Worm (Caenorhabditis elegans): ENCODE data around the gene gcy-32.

The gcy-32 gene

DNA sequence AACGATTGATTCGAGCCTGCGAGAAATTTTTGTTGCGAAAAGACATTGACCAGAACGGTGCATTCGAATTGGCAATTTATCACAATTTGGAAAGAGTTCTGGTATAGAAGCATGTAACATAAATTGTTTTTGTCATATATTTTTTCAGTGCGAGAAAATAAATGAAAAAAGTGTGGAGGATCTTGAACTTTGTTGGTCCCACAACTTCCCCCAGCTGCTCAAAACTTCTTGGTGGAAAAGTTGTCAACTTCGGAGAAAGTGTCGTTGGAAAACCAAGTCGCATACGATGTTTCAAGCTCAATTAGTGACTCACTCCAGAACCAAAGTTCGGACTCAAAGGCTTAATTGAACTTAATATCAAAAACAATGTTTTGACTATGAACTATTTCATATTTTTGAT, 16.7 kb upstream of the gcy-32 start:
- no peak for TF ChIP-seq npax-4 (tag; optimal IDR thresholded peaks at IDR 0.05)
- TF ChIP-seq Y22D7AL.16 (tag; optimal IDR thresholded peaks at IDR 0.05), result no peak
- no peak for TF ChIP-seq ceh-45 (GFP tag; IDR thresholded peaks at IDR 0.05)
- TF ChIP-seq F13H6.1 (tag; optimal IDR thresholded peaks at IDR 0.05), result no peak
- TF ChIP-seq ahr-1 (tag; optimal IDR thresholded peaks at IDR 0.05), result no peak
- no peak for TF ChIP-seq dve-1 (tag; optimal IDR thresholded peaks at IDR 0.05)
- TF ChIP-seq pax-1 (tag; optimal IDR thresholded peaks at IDR 0.05), result no peak
- no peak for TF ChIP-seq unc-3 (GFP tag; conservative IDR thresholded peaks at IDR 0.05)
- no peak for TF ChIP-seq unc-3 (tag; optimal IDR thresholded peaks at IDR 0.05)
- TF ChIP-seq ceh-6 (GFP tag; optimal IDR thresholded peaks at IDR 0.05), result no peak
- TF ChIP-seq lin-11 (tag; optimal IDR thresholded peaks at IDR 0.05), result no peak
- TF ChIP-seq fkh-6 (tag; optimal IDR thresholded peaks at IDR 0.05), result no peak
- TF ChIP-seq C38D4.7 (GFP tag; optimal IDR thresholded peaks at IDR 0.05), result no peak
- TF ChIP-seq tbx-7 (tag; optimal IDR thresholded peaks at IDR 0.05), result no peak
- TF ChIP-seq fax-1 (tag; optimal IDR thresholded peaks at IDR 0.05), result no peak
- TF ChIP-seq ceh-19 (GFP tag; optimal IDR thresholded peaks at IDR 0.05), result no peak
- no peak for TF ChIP-seq unc-55 (GFP tag; optimal IDR thresholded peaks at IDR 0.05)
- no peak for TF ChIP-seq pat-9 (tag; optimal IDR thresholded peaks at IDR 0.05)
- no peak for TF ChIP-seq pqm-1 (tag; optimal IDR thresholded peaks at IDR 0.05)

DNA sequence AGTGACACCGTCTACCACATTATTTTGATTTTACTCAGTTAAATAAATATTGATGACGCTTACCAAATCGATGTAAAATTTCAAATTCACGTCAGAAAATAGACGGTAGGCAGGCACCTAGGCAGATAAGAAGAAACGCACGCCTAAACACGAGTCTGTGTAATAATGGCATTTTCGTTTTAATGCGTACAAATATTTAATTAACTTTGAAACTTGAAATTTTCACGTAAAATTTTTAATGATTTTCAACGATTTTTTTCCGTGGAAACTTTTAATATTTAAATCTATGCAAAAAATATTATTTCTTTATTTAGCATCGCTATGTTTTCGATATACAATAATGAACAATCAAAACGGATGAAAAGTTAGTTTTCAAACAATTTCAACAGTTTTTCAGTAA, 15.9 kb upstream of the gcy-32 start, which contains the start of gene C06B3.16:
TSS of gene C06B3.16 (plus strand) at position 301 of the 400 bp plus-strand sequence.
- TF ChIP-seq fkh-10 (GFP tag; optimal IDR thresholded peaks at IDR 0.05) (no peak), sox-2 (GFP tag; IDR thresholded peaks at IDR 0.05) (no peak), ceh-45 (GFP tag; IDR thresholded peaks at IDR 0.05) (no peak), F13H6.1 (tag; optimal IDR thresholded peaks at IDR 0.05) (no peak), nfya-1 (tag; optimal IDR thresholded peaks at IDR 0.05) (no peak), odd-2 (tag; optimal IDR thresholded peaks at IDR 0.05) (no peak), C38D4.7 (GFP tag; optimal IDR thresholded peaks at IDR 0.05) (no peak)

DNA sequence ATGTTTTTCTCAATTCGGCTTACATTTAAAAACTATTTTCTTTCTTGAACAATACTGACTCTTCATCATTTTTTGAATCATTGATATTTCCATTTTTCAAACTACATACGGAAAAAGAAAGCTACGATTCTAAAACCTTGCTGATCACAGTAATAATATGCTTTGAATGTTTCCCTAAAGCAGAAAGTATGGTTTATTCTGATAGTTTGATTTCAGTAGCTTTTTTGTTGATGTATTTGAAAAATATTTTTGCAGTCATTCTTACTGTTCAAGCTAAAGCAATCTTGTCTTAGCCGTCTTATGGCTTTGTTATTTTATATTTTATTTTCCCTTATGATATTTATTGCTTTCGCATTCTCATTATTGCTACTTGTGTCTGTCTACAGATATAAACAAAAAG, 14.2 kb upstream of the gcy-32 start, which contains the start of gene srxa-13:
TSS of gene srxa-13 (plus strand) at position 301 of the 400 bp plus-strand sequence.
- TF ChIP-seq ceh-34 (tag; optimal IDR thresholded peaks at IDR 0.05) (no peak), elt-4 (tag; optimal IDR thresholded peaks at IDR 0.05) (no peak), elt-2 (tag; optimal IDR thresholded peaks at IDR 0.05) (no peak), dmd-4 (tag; optimal IDR thresholded peaks at IDR 0.05; ENCODE audit: borderline replicate concordance) (no peak), sdc-2 (tag; optimal IDR thresholded peaks at IDR 0.05) (no peak), gmeb-2 (tag; optimal IDR thresholded peaks at IDR 0.05) (no peak), ceh-9 (tag; optimal IDR thresholded peaks at IDR 0.05) (no peak), tbx-7 (tag; optimal IDR thresholded peaks at IDR 0.05) (no peak), pag-3 (tag; optimal IDR thresholded peaks at IDR 0.05; ENCODE audit: borderline replicate concordance) (no peak), F13H6.1 (tag; optimal IDR thresholded peaks at IDR 0.05) (no peak), zip-5 (tag; optimal IDR thresholded peaks at IDR 0.05) (no peak), Y22D7AL.16 (tag; optimal IDR thresholded peaks at IDR 0.05) (no peak), fax-1 (tag; optimal IDR thresholded peaks at IDR 0.05) (no peak), pha-2 (tag; optimal IDR thresholded peaks at IDR 0.05) (no peak), ceh-18 (tag; optimal IDR thresholded peaks at IDR 0.05) (no peak), odd-2 (tag; optimal IDR thresholded peaks at IDR 0.05) (no peak), pha-4 (tag; optimal IDR thresholded peaks at IDR 0.05) (no peak)

DNA sequence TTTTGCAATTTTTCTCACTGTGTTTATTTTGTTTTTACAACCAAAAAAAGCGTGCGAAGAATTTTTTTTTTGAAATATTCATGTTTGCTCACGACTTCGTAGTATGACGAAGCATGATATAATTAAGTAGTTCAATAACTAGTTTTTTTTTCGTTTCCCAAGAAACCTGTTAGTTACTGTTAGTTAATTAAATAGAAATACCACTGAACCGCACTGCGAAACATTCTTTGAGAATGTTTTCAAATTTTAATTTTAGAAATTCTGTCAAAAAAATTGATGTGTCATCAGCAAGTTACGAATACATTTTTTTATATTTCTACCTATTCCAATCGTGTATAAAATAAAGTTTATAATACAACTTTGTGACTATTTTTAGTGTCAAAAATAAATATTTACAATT, 11.1 kb upstream of the gcy-32 start, which contains the start of gene srxa-12:
TSS of gene srxa-12 (plus strand) at position 301 of the 400 bp plus-strand sequence.
- TF ChIP-seq gmeb-2 (tag; optimal IDR thresholded peaks at IDR 0.05) (no peak), unc-3 (GFP tag; conservative IDR thresholded peaks at IDR 0.05) (no peak), unc-3 (tag; optimal IDR thresholded peaks at IDR 0.05) (no peak), syd-9 (tag; optimal IDR thresholded peaks at IDR 0.05) (no peak), ttx-3 (tag; optimal IDR thresholded peaks at IDR 0.05) (no peak), madf-2 (tag; optimal IDR thresholded peaks at IDR 0.05) (no peak), odd-2 (tag; optimal IDR thresholded peaks at IDR 0.05) (no peak), hlh-30 (tag; optimal IDR thresholded peaks at IDR 0.05; ENCODE audit: insufficient read depth) (no peak), nhr-11 (tag; optimal IDR thresholded peaks at IDR 0.05) (no peak), ceh-19 (GFP tag; optimal IDR thresholded peaks at IDR 0.05) (no peak), dve-1 (tag; optimal IDR thresholded peaks at IDR 0.05) (no peak), ceh-14 (tag; optimal IDR thresholded peaks at IDR 0.05) (no peak), ceh-6 (GFP tag; optimal IDR thresholded peaks at IDR 0.05) (no peak), C08G9.2 (tag; optimal IDR thresholded peaks at IDR 0.05) (no peak), npax-4 (tag; optimal IDR thresholded peaks at IDR 0.05) (no peak), ceh-31 (tag; optimal IDR thresholded peaks at IDR 0.05) (no peak), elt-4 (tag; optimal IDR thresholded peaks at IDR 0.05) (no peak)
